Fruit fly (Drosophila melanogaster): Measurements from ENCODE around the gene Rpt3R.
A peak's percentile ranks its signal among the peaks of the same experiment; 100 is the strongest.

The Rpt3R gene

dm6 chr3R:9771519-9771972 lies 15.2 kb upstream of the Rpt3R start, which contains the start of gene CG9471 (continued):
- TF ChIP-seq mam (GFP tag; optimal IDR thresholded peaks at IDR 0.05) (peak; percentile 95), dimm (GFP tag; IDR thresholded peaks at IDR 0.05) (peak; percentile 68; the same call in 1 of the 2 replicates), Hey (tag; optimal IDR thresholded peaks at IDR 0.05) (peak; percentile 49), insv (GFP tag; optimal IDR thresholded peaks at IDR 0.05) (peak in 1 of 2 experiments; percentile 55), NC2β (GFP tag; optimal IDR thresholded peaks at IDR 0.05) (peak; percentile 89), CG6175 (GFP tag; IDR thresholded peaks at IDR 0.05) (peak; percentile 67; the same call in 1 of the 3 replicates), ap (GFP tag; IDR thresholded peaks at IDR 0.05) (peak; percentile 90), GATAe (GFP tag; conservative IDR thresholded peaks at IDR 0.05) (peak; percentile 88), Dad (GFP tag; optimal IDR thresholded peaks at IDR 0.05) (peak; percentile 75), CG1792 (GFP tag; optimal IDR thresholded peaks at IDR 0.05) (peak; percentile 83), CG12744 (GFP tag; optimal IDR thresholded peaks at IDR 0.05) (peak; percentile 83), Xbp1 (GFP tag; optimal IDR thresholded peaks at IDR 0.05) (peak; percentile 95), usp (GFP tag; optimal IDR thresholded peaks at IDR 0.05) (no peak), sisA (GFP tag; IDR thresholded peaks at IDR 0.05) (peak; percentile 93), CG4617 (GFP tag; optimal IDR thresholded peaks at IDR 0.05; ENCODE audit: borderline replicate concordance) (peak; percentile 81), so (GFP tag; IDR thresholded peaks at IDR 0.05) (peak; percentile 84), ara (GFP tag; IDR thresholded peaks at IDR 0.05) (peak; percentile 91), Lim3 (GFP tag; IDR thresholded peaks at IDR 0.05) (peak; percentile 65; the same call in 1 of the 2 replicates), chif (GFP tag; optimal IDR thresholded peaks at IDR 0.05) (peak; percentile 85 to 89), CG4360 (GFP tag; IDR thresholded peaks at IDR 0.05) (peak; percentile 61), CG10959 (GFP tag; IDR thresholded peaks at IDR 0.05) (peak; percentile 81), CG14014 (GFP tag; IDR thresholded peaks at IDR 0.05) (peak; percentile 93), CG2120 (GFP tag; optimal IDR thresholded peaks at IDR 0.05) (peak; percentile 96), CG9609 (GFP tag; optimal IDR thresholded peaks at IDR 0.05) (peak; percentile 84), sens-2 (GFP tag; IDR thresholded peaks at IDR 0.05) (peak; percentile 85), da (GFP tag; optimal IDR thresholded peaks at IDR 0.05) (peak; percentile 61), C15 (GFP tag; IDR thresholded peaks at IDR 0.05) (peak; percentile 71; the same call in 1 of the 3 replicates), yki (optimal IDR thresholded peaks at IDR 0.05) (no peak), CG6813 (GFP tag; optimal IDR thresholded peaks at IDR 0.05) (peak; percentile 74), trem (tag; optimal IDR thresholded peaks at IDR 0.05) (peak; percentile 90), CG4424 (GFP tag; optimal IDR thresholded peaks at IDR 0.05) (peak; percentile 91), CG13123 (GFP tag; optimal IDR thresholded peaks at IDR 0.05) (peak; percentile 83), CG13775 (GFP tag; optimal IDR thresholded peaks at IDR 0.05) (peak; percentile 91), Antp (GFP tag; optimal IDR thresholded peaks at IDR 0.05) (peak; percentile 89), E2f2 (GFP tag; IDR thresholded peaks at IDR 0.05) (peak; percentile 92), tll (GFP tag; optimal IDR thresholded peaks at IDR 0.05) (no peak), Hmx (GFP tag; optimal IDR thresholded peaks at IDR 0.05) (peak; percentile 88), hkb (optimal IDR thresholded peaks at IDR 0.05) (no peak), hkb (GFP tag; IDR thresholded peaks at IDR 0.05) (peak; percentile 95), CG31388 (GFP tag; optimal IDR thresholded peaks at IDR 0.05) (peak; percentile 57), CG10147 (GFP tag; optimal IDR thresholded peaks at IDR 0.05) (peak; percentile 82), Gug (GFP tag; IDR thresholded peaks at IDR 0.05) (peak; percentile 89), Pdp1 (GFP tag; optimal IDR thresholded peaks at IDR 0.05) (peak; percentile 88 to 92), Camta (GFP tag; optimal IDR thresholded peaks at IDR 0.05) (peak; percentile 87), CG4707 (GFP tag; optimal IDR thresholded peaks at IDR 0.05) (peak; percentile 73), ac (GFP tag; optimal IDR thresholded peaks at IDR 0.05) (peak; percentile 29), Myb (GFP tag; optimal IDR thresholded peaks at IDR 0.05) (peak; percentile 74), CG11723 (GFP tag; optimal IDR thresholded peaks at IDR 0.05) (peak; percentile 84), kni (GFP tag; optimal IDR thresholded peaks at IDR 0.05) (peak; percentile 30), nerfin-2 (GFP tag; IDR thresholded peaks at IDR 0.05; ENCODE audit: partially characterized antibody) (no peak), H2.0 (GFP tag; IDR thresholded peaks at IDR 0.05) (peak; percentile 93), org-1 (GFP tag; optimal IDR thresholded peaks at IDR 0.05) (peak; percentile 82)
